Worm (Caenorhabditis elegans): ENCODE measurements around the gene C08B6.5.

DNA sequence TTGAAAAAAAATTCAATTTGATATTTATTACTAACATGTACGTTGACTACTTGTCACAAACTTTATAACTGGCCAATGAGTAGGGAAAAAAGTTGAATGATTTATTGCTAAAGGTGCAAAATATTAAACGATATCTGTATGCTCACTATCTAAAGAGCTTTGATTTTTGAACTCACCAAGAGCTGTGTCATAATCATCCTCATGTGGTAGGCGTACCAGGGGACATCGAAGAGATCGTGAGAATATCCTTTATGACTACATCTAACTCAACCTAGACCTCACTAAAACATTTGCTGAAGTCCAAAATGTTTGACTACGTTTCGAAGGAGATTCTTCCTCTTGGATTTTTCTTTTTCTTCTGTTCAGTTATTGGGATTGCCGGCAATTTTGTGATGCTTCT, 34.7 kb downstream of the C08B6.5 start, which contains the start of gene srsx-28:
- TF ChIP-seq unc-62 (GFP tag; optimal IDR thresholded peaks at IDR 0.05) (no peak), nhr-237 (tag; optimal IDR thresholded peaks at IDR 0.05) (no peak), R02D3.7 (tag; optimal IDR thresholded peaks at IDR 0.05) (no peak), ztf-4 (tag; optimal IDR thresholded peaks at IDR 0.05) (no peak), nhr-77 (tag; optimal IDR thresholded peaks at IDR 0.05) (no peak), snpc-4 (tag; optimal IDR thresholded peaks at IDR 0.05) (no peak)

All from whole organism, L2 larva.